Fruit fly (Drosophila melanogaster): ENCODE data around the gene CG34323.

dm6 chrX:12090195-12090784, 20.1 kb downstream of the CG34323 start:
- peak; percentile 53 for TF ChIP-seq CG2712 (tag; optimal IDR thresholded peaks at IDR 0.05)
- no peak for TF ChIP-seq CG10462 (GFP tag; optimal IDR thresholded peaks at IDR 0.05)
- no peak for TF ChIP-seq CG9797 (GFP tag; optimal IDR thresholded peaks at IDR 0.05)
- no peak for TF ChIP-seq CG10565 (GFP tag; optimal IDR thresholded peaks at IDR 0.05)
- no peak for TF ChIP-seq gsb (GFP tag; IDR thresholded peaks at IDR 0.05)
- TF ChIP-seq Atf-2 (GFP tag; optimal IDR thresholded peaks at IDR 0.05) = no peak
- TF ChIP-seq CG12236 (GFP tag; optimal IDR thresholded peaks at IDR 0.05) = no peak
- peak; percentile 64 for TF ChIP-seq CG10979 (tag; optimal IDR thresholded peaks at IDR 0.05)
- no peak for TF ChIP-seq CG1529 (GFP tag; optimal IDR thresholded peaks at IDR 0.05)

Data from whole organism, embryonic.